Fruit fly (Drosophila melanogaster) whole organism, adult: ENCODE results near the gene CG8012.
"Not testable (repeated sequence)": the region's sequence is repeated elsewhere in the genome, so short reads cannot be mapped to it uniquely, and the experiment has no call there.

Source experiments
- CG11617 ChIP-seq: fragments of 200-800 bp; sonication (Bioruptor generic); optimal IDR thresholded peaks from 2 replicates; lab custom pipeline; 2017; ENCODE audit warnings: mild to moderate bottlenecking, missing biosample characterization, missing genetic modification reagents, missing genetic modification characterization
- CG1620 ChIP-seq: fragments of 200-800 bp; sonication (Bioruptor generic); optimal IDR thresholded peaks from 2 replicates; lab custom pipeline; 2016; ENCODE audit warnings: missing biosample characterization, missing genetic modification characterization
- CG33017 ChIP-seq: fragments of 200-800 bp; sonication (Bioruptor generic); optimal IDR thresholded peaks from 2 replicates; lab custom pipeline; 2018; ENCODE audit warnings: missing biosample characterization, mild to moderate bottlenecking, missing genetic modification characterization, moderate library complexity
- CG5204 ChIP-seq: fragments of 200-800 bp; sonication (Bioruptor generic); optimal IDR thresholded peaks from 2 replicates; lab custom pipeline; 2016; ENCODE audit warnings: missing biosample characterization, missing genetic modification characterization
- CG7045 ChIP-seq: fragments of 200-800 bp; sonication (Bioruptor generic); optimal IDR thresholded peaks from 2 replicates; lab custom pipeline; 2017; ENCODE audit warnings: missing biosample characterization, mild to moderate bottlenecking, missing genetic modification characterization
- Clk ChIP-seq: fragments of 200-800 bp; sonication (Bioruptor generic); optimal IDR thresholded peaks from 2 replicates; lab custom pipeline; 2017; ENCODE audit warnings: missing biosample characterization, missing genetic modification characterization
- Hr96 ChIP-seq: fragments of 200-800 bp; sonication (Bioruptor generic); optimal IDR thresholded peaks from 2 replicates; lab custom pipeline; 2016; ENCODE audit warnings: missing biosample characterization, missing genetic modification characterization
- Mnt ChIP-seq: fragments of 200-800 bp; sonication (Bioruptor generic); optimal IDR thresholded peaks from 2 replicates; lab custom pipeline; 2016; ENCODE audit warnings: missing biosample characterization, mild to moderate bottlenecking, missing genetic modification characterization
- cic ChIP-seq: fragments of 200-800 bp; sonication (Bioruptor generic); optimal IDR thresholded peaks from 2 replicates; lab custom pipeline; 2017; ENCODE audit warnings: missing biosample characterization, mild to moderate bottlenecking, missing genetic modification characterization, moderate library complexity
- cnc ChIP-seq, 2 experiments: fragments of >200 bp; optimal IDR thresholded peaks; 2 replicates each; lab custom pipeline; 2017
- kay ChIP-seq: fragments of 200-800 bp; sonication (Bioruptor generic); peaks from one replicate; lab custom pipeline; 2016; ENCODE audit warnings: missing biosample characterization, missing genetic modification characterization, borderline replicate concordance
- ovo ChIP-seq: fragments of 200-800 bp; sonication (Bioruptor generic); optimal IDR thresholded peaks from 2 replicates; lab custom pipeline; 2016; ENCODE audit warnings: missing biosample characterization, missing genetic modification characterization
- tj ChIP-seq: fragments of 200-800 bp; sonication (Bioruptor generic); optimal IDR thresholded peaks from 3 replicates; lab custom pipeline; 2017; ENCODE audit warnings: missing biosample characterization, mild to moderate bottlenecking, missing genetic modification characterization, moderate library complexity
- toe ChIP-seq: fragments of 200-800 bp; sonication (Bioruptor generic); optimal IDR thresholded peaks from 2 replicates; lab custom pipeline; 2016; ENCODE audit warnings: missing biosample characterization, missing genetic modification characterization

Gene CG8012

DNA sequence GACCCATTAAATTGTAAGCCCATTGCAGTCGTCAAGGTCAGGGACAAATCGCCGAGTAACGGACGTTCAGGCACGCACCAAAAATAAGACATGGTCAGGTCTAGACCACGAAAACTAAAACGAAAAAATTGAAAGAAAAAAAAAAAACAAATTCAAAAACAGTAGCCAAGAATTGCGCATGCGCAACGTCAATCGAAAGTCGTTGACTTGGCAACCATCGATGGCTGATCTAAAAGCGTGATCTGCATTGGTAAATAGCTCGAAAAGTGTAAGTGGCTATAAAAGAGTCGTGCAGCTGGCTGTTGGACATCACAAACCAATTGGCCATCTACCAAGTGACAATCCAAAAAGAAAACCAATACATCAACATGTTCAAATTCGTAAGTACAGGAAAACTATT is 6.8 kb downstream of the CG8012 start, which contains the start of gene CG13678:
Gene CG13678, plus strand, starts transcription at position 307 of the 400 bp plus-strand sequence.
- TF ChIP-seq tj (GFP tag; lab: Kevin White, UChicago): no peak
- peak; percentile 5 for TF ChIP-seq kay

DNA sequence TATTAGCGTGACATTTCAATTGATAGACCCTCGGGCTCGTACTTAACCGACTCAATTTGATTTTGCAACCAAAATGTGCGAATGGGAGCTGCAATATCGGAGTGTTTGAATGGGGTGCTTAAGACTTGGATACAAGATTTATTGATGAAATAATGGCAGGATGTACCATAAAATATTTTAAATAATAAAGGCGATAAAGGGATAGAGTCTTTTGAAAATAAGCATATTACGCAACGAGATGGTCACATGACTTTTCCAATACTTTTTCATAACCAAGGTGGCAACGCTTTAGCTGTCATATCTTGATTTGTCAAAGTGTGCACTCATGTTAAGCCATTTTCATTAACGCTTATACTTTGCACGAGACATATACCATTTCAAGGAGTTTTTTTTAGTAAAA is 13.8 kb downstream of the CG8012 start, which contains the start of gene eIF4E3:
Gene eIF4E3, plus strand, starts transcription at position 301 of the 400 bp plus-strand sequence.
- TF ChIP-seq CG7045 (GFP tag; lab: Kevin White, UChicago) (no peak), cic (GFP tag; lab: Kevin White, UChicago) (no peak), CG1620 (GFP tag; lab: Kevin White, UChicago) (no peak), Hr96 (GFP tag; lab: Kevin White, UChicago) (no peak), CG11617 (GFP tag; lab: Kevin White, UChicago) (no peak)

dm6 chr3L:8238347-8238746 is 23.3 kb downstream of the CG8012 start, which contains the start of gene Dscam4:
TSS of gene Dscam4 (plus strand) at chr3L:8238647.
- not testable (repeated sequence) for TF ChIP-seq CG5204, ovo, Clk (GFP tag; lab: Kevin White, UChicago)

DNA sequence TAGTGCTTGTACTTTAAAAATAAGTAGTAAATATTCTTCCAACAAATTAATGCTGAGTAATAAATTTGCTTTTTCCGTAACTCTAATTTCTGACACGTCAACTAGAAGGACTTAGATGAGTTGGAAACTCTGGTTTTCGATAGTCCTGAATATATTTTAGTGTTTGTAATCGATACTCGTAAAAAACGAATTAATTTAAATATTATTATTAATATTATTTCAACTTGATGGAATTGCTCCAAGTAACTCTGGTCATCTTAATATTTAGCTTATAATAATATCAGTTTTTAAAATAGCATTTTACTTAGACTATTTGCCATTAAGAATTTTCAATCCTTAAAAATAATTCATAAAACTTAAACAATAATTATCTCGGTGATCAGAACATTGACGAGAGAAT is 25.4 kb downstream of the CG8012 start, which contains the start of gene CG7213:
Gene CG7213, minus strand, starts transcription at position 101 of the 400 bp plus-strand sequence.
- TF ChIP-seq CG33017 (tag; lab: Kevin White, UChicago) (no peak), CG1620 (GFP tag; lab: Kevin White, UChicago) (no peak), Clk (GFP tag; lab: Kevin White, UChicago) (no peak), kay (no peak)

dm6 chr3L:8240932-8241331 is 25.9 kb downstream of the CG8012 start:
- TF ChIP-seq toe (GFP tag; lab: Kevin White, UChicago) (peak; percentile 23), CG7045 (GFP tag; lab: Kevin White, UChicago) (peak; percentile 29), cnc (optimal IDR thresholded peaks at IDR 0.05; lab: Kevin White, UChicago) (no peak), cic (GFP tag; lab: Kevin White, UChicago) (peak; percentile 55), Mnt (GFP tag; lab: Kevin White, UChicago) (peak; percentile 29), kay (no peak)
